Worm (Caenorhabditis elegans): ENCODE measurements around the gene rbm-39.

DNA sequence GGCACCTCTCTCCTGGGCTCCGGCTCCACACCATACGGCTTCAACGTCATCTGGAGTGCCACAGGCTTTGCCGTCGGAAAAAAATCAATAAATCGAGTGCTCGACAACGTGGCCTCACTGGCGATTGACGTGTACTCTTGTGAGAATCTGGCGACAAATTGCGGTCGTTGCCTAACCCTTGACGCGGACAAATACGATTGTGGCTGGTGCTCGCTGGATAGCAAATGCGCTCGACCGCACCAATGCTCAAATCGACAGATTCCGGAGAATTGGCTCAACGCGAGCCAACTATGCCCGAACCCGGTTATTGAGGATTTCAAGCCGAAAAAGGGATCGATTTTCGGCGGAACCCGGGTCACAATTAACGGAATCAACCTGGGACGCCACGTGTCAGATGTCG is 40.0 kb upstream of the rbm-39 start:
- TF ChIP-seq nfya-1 (tag; optimal IDR thresholded peaks at IDR 0.05; ENCODE audit: insufficient read depth) = no peak
- TF ChIP-seq fkh-2 (tag; optimal IDR thresholded peaks at IDR 0.05) = no peak
- no peak for TF ChIP-seq skn-1 (tag; optimal IDR thresholded peaks at IDR 0.05)
- no peak for TF ChIP-seq ceh-9 (tag; optimal IDR thresholded peaks at IDR 0.05)
- no peak for TF ChIP-seq jun-1 (tag; optimal IDR thresholded peaks at IDR 0.05)
- no peak for TF ChIP-seq snpc-4 (tag; optimal IDR thresholded peaks at IDR 0.05)
- no peak for TF ChIP-seq R02D3.7 (tag; optimal IDR thresholded peaks at IDR 0.05)
- no peak for TF ChIP-seq nhr-237 (tag; optimal IDR thresholded peaks at IDR 0.05)
- no peak for TF ChIP-seq nhr-12 (tag; optimal IDR thresholded peaks at IDR 0.05)
- TF ChIP-seq zag-1 (tag; optimal IDR thresholded peaks at IDR 0.05) = no peak
- no peak for TF ChIP-seq ztf-4 (tag; optimal IDR thresholded peaks at IDR 0.05)

All from whole organism, L3 larva.